Worm (Caenorhabditis elegans) whole organism, mixed stage, embryonic: Measurements from ENCODE around the gene irld-12.
"Not testable (repeated sequence)": the region's sequence is repeated elsewhere in the genome, so short reads cannot be mapped to it uniquely, and the experiment has no call there.

Experiments used
- ces-1 ChIP-seq: fragments of 150-350 bp; optimal IDR thresholded peaks from 2 replicates; lab custom pipeline; 2014; ENCODE audit warnings: missing biosample characterization, missing genetic modification reagents, missing genetic modification characterization
- elt-3 ChIP-seq: fragments of 150-350 bp; optimal IDR thresholded peaks from 2 replicates; lab custom pipeline; 2014; ENCODE audit warnings: missing biosample characterization, missing genetic modification characterization
- lsy-2 ChIP-seq: fragments of 150-350 bp; optimal IDR thresholded peaks from 2 replicates; lab custom pipeline; 2014; ENCODE audit warnings: missing biosample characterization, missing genetic modification characterization
- mab-5 ChIP-seq: fragments of 150-350 bp; optimal IDR thresholded peaks from 2 replicates; lab custom pipeline; 2014; ENCODE audit warnings: missing biosample characterization, missing genetic modification characterization
- nhr-12 ChIP-seq: fragments of 150-350 bp; optimal IDR thresholded peaks from 2 replicates; lab custom pipeline; 2014; ENCODE audit warnings: missing biosample characterization, missing genetic modification characterization
- pha-4 ChIP-seq: fragments of 150-350 bp; optimal IDR thresholded peaks from 2 replicates; lab custom pipeline; 2018; ENCODE audit warnings: missing biosample characterization, missing genetic modification reagents, missing genetic modification characterization
- snpc-4 ChIP-seq: fragments of 150-350 bp; optimal IDR thresholded peaks from 2 replicates; lab custom pipeline; 2014; ENCODE audit warnings: missing biosample characterization, missing genetic modification characterization
- unc-39 ChIP-seq: fragments of 150-350 bp; optimal IDR thresholded peaks from 2 replicates; lab custom pipeline; 2014; ENCODE audit warnings: missing biosample characterization, missing genetic modification characterization
- ztf-11 ChIP-seq: fragments of 150-350 bp; optimal IDR thresholded peaks from 2 replicates; lab custom pipeline; 2014; ENCODE audit warnings: missing biosample characterization, missing genetic modification characterization

ce11 chrV:3064418-3064817 is 43.2 kb upstream of the irld-12 start, which contains the start of gene srt-16:
- TF ChIP-seq mab-5 (tag; lab: Kevin White, UChicago); pha-4 (tag; lab: Kevin White, UChicago); snpc-4 (tag; lab: Kevin White, UChicago); lsy-2 (tag; lab: Kevin White, UChicago); ztf-11 (tag; lab: Kevin White, UChicago); elt-3; unc-39 (tag; lab: Kevin White, UChicago); ces-1; nhr-12 (tag; lab: Kevin White, UChicago): not testable (repeated sequence)
